Worm (Caenorhabditis elegans): ENCODE data around the gene C14H10.3.

DNA sequence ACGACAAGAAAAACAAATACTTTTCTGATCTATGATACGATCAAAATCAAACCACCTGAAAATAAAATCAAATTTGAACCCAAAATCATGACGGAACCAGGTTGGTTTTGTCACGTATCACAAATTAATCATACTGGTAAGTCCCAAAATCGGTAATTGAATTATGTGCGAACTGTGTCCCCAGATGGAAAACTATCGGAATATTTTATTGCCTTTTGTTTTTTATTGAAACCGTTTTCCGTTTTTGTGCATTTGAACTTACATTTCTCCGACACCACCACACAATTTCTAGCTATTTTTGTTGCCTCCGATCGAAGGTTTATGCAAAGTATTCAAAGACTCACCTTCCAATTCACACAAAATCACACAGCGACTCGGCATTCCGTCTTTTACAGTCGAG is 45.5 kb upstream of the C14H10.3 start, which contains the start of gene F41E7.2:
- no peak for TF ChIP-seq ceh-82 (tag; optimal IDR thresholded peaks at IDR 0.05)
- TF ChIP-seq mdl-1 (tag; optimal IDR thresholded peaks at IDR 0.05), result no peak
- TF ChIP-seq egl-27 (tag; optimal IDR thresholded peaks at IDR 0.05), result no peak
- no peak for TF ChIP-seq nhr-77 (tag; optimal IDR thresholded peaks at IDR 0.05)
- TF ChIP-seq skn-1 (tag; optimal IDR thresholded peaks at IDR 0.05), result no peak
- no peak for TF ChIP-seq fkh-4 (tag; optimal IDR thresholded peaks at IDR 0.05; ENCODE audit: borderline replicate concordance)
- TF ChIP-seq aha-1 (tag; optimal IDR thresholded peaks at IDR 0.05), result no peak
- no peak for TF ChIP-seq jun-1 (tag; optimal IDR thresholded peaks at IDR 0.05)
- no peak for TF ChIP-seq lsy-2 (tag; optimal IDR thresholded peaks at IDR 0.05)
- TF ChIP-seq blmp-1 (tag; optimal IDR thresholded peaks at IDR 0.05), result no peak
- no peak for TF ChIP-seq snpc-4 (tag; optimal IDR thresholded peaks at IDR 0.05)
- no peak for TF ChIP-seq nhr-84 (tag; optimal IDR thresholded peaks at IDR 0.05)
- TF ChIP-seq elt-3 (tag; optimal IDR thresholded peaks at IDR 0.05), result no peak
